Fruit fly (Drosophila melanogaster): ENCODE measurements around the gene CG8560.

DNA sequence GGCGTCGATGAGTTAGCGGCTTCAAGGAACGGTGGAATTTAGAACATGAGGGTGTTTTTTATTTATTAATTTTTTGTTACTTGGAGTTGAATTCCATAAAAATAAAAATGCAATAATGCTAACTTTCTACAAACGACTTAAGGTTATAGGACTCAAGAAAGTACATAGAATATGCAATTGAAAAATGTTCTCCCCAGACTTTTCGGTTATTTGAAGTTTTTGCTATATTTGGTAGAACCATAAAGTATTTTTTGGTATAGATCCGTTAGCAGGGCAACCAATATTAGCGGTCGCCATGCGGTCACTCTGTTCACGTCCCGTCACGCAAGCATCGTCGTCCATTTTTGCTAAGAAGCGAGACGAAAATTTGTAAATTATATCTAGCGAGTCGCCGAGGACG, 34.4 kb downstream of the CG8560 start, which contains the start of gene akirin:
- TF ChIP-seq psq (optimal IDR thresholded peaks at IDR 0.05) (no peak), insv (optimal IDR thresholded peaks at IDR 0.05) (no peak), ttk (optimal IDR thresholded peaks at IDR 0.05) (no peak), h (optimal IDR thresholded peaks at IDR 0.05) (no peak), Myc (optimal IDR thresholded peaks at IDR 0.05) (no peak)
